Worm (Caenorhabditis elegans) whole organism, mixed stage, embryonic: ENCODE data around the gene egl-44.

Source experiments
- mab-5 ChIP-seq: fragments of 150-350 bp; optimal IDR thresholded peaks from 2 replicates; lab custom pipeline; 2014; ENCODE audit warnings: missing biosample characterization, missing genetic modification characterization
- nhr-28 ChIP-seq: fragments of 150-350 bp; optimal IDR thresholded peaks from 2 replicates; lab custom pipeline; 2014; ENCODE audit warnings: missing biosample characterization, missing genetic modification characterization
- pha-4 ChIP-seq: fragments of 150-350 bp; optimal IDR thresholded peaks from 2 replicates; lab custom pipeline; 2018; ENCODE audit warnings: missing biosample characterization, missing genetic modification reagents, missing genetic modification characterization

DNA sequence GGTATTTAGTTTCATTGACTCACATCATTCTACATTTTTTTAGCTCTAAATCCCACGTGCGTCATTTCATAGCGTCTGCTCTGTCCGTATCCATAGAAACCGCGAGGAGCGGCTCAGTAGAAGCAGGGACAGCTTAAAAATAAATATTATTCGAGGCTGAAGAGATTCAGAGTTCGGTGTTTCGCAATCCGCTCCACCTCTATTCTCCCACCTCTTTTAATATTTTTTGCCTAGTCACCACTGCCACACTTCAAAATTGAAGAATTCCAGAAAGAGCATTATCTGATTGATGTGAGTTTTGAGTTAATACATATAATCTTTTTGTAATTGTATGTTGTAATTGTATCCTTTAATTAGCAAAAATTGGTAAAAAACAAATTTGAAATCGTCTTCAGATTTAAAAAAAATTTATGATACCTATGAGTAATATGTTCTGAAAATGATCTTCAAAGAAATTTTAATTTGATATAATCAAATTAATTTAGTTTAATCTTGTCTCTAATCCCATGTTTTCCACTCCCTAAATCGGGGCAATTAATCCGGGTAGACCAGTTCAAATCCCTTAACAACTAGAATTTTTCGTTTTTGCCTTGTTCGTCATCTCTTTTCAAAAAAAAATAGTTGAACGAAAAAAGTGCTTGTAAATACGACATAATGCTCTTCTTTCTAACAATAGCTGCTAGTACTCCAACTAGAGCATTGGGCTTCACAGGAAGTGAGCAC lies 39.0 kb upstream of the egl-44 start:
- TF ChIP-seq nhr-28 (tag; lab: Kevin White, UChicago) = no peak
- no peak for TF ChIP-seq mab-5 (tag; lab: Kevin White, UChicago)
- no peak for TF ChIP-seq pha-4
